Worm (Caenorhabditis elegans) whole organism, early embryonic: Measurements from ENCODE around the gene C27B7.2.

Source experiments
- B0310.2 ChIP-seq: sonication (generic microtip); optimal IDR thresholded peaks from 2 replicates; lab custom pipeline; 2016; ENCODE audit warnings: mild to moderate bottlenecking, missing genetic modification characterization, missing compliant biosample characterization
- ama-1 ChIP-seq: fragments of 150-350 bp; optimal IDR thresholded peaks from 2 replicates; lab custom pipeline; 2014
- flt-1 ChIP-seq: fragments of 200-800 bp; sonication (Bioruptor generic); IDR thresholded peaks from 2 replicates; pipeline ENCODE4 v1.3.6; 2022; ENCODE audit warnings: missing genetic modification characterization, missing compliant biosample characterization
- hmbx-1 ChIP-seq: sonication (generic microtip); optimal IDR thresholded peaks from 2 replicates; lab custom pipeline; 2016; ENCODE audit warnings: mild to moderate bottlenecking, missing genetic modification characterization, missing compliant biosample characterization
- pes-1 ChIP-seq: fragments of 200-800 bp; sonication (Bioruptor generic); IDR thresholded peaks from 2 replicates; pipeline ENCODE4 v1.3.6; 2022; ENCODE audit warnings: missing genetic modification reagents, missing genetic modification characterization, missing compliant biosample characterization
- tbx-37 ChIP-seq: fragments of 200-800 bp; sonication (Bioruptor generic); conservative IDR thresholded peaks from 2 replicates; pipeline ENCODE4 v1.3.6; 2022; ENCODE audit warnings: missing genetic modification reagents, missing genetic modification characterization, missing compliant biosample characterization

ce11 chrIV:8886228-8886627 lies 6.4 kb upstream of the C27B7.2 start, which contains the start of gene C09G9.5:
- TF ChIP-seq flt-1 (GFP tag; lab: Robert Waterston, UW) = no peak
- TF ChIP-seq tbx-37 (GFP tag; lab: Robert Waterston, UW) = no peak
- TF ChIP-seq ama-1 (lab: Kevin White, UChicago) = no peak
- no peak for TF ChIP-seq pes-1 (GFP tag; lab: Robert Waterston, UW)
- TF ChIP-seq B0310.2 (tag; lab: Kevin White, UChicago) = no peak
- no peak for TF ChIP-seq hmbx-1
